Worm (Caenorhabditis elegans): ENCODE measurements around the gene F15A8.1.

F15A8.1 gene

ce11 chrX:4464367-4464766, 23.6 kb downstream of the F15A8.1 start:
- no peak for TF ChIP-seq B0310.2 (tag; optimal IDR thresholded peaks at IDR 0.05)
- no peak for TF ChIP-seq F13C5.2 (tag; optimal IDR thresholded peaks at IDR 0.05)
- no peak for TF ChIP-seq aly-1 (tag; optimal IDR thresholded peaks at IDR 0.05)
- no peak for TF ChIP-seq ets-7 (tag; optimal IDR thresholded peaks at IDR 0.05)
- no peak for TF ChIP-seq ceh-13 (GFP tag; optimal IDR thresholded peaks at IDR 0.05)
- no peak for TF ChIP-seq tbx-37 (GFP tag; conservative IDR thresholded peaks at IDR 0.05)
- TF ChIP-seq pes-1 (GFP tag; IDR thresholded peaks at IDR 0.05) = no peak

ce11 chrX:4466218-4466617, 25.5 kb downstream of the F15A8.1 start, which contains the start of gene nmur-3:
Gene nmur-3, plus strand, starts transcription at chrX:4466518.
- TF ChIP-seq ceh-36 (tag; optimal IDR thresholded peaks at IDR 0.05) = no peak
- no peak for TF ChIP-seq tra-4 (tag; optimal IDR thresholded peaks at IDR 0.05)

ce11 chrX:4469297-4469816, 28.6 kb downstream of the F15A8.1 start, which contains the start of gene asb-2:
Gene asb-2, plus strand, starts transcription at chrX:4469766.
- no peak for TF ChIP-seq B0310.2 (tag; optimal IDR thresholded peaks at IDR 0.05)
- TF ChIP-seq ama-1 (optimal IDR thresholded peaks at IDR 0.05) = no peak
- TF ChIP-seq tra-4 (tag; optimal IDR thresholded peaks at IDR 0.05) = no peak
- peak; percentile 42 for TF ChIP-seq F13C5.2 (tag; optimal IDR thresholded peaks at IDR 0.05)

- TF ChIP-seq pes-1 (GFP tag; IDR thresholded peaks at IDR 0.05) (no peak), ets-7 (tag; optimal IDR thresholded peaks at IDR 0.05) (no peak), B0310.2 (tag; optimal IDR thresholded peaks at IDR 0.05) (no peak), sea-1 (GFP tag; conservative IDR thresholded peaks at IDR 0.05) (no peak), tbx-37 (GFP tag; conservative IDR thresholded peaks at IDR 0.05) (no peak), ceh-13 (GFP tag; optimal IDR thresholded peaks at IDR 0.05) (no peak), hmg-4 (GFP tag; optimal IDR thresholded peaks at IDR 0.05) (no peak), scrt-1 (GFP tag; IDR thresholded peaks at IDR 0.05) (no peak), hmbx-1 (tag; optimal IDR thresholded peaks at IDR 0.05) (no peak), tra-4 (tag; optimal IDR thresholded peaks at IDR 0.05) (no peak), F13C5.2 (tag; optimal IDR thresholded peaks at IDR 0.05) (no peak), ama-1 (optimal IDR thresholded peaks at IDR 0.05) (no peak), flt-1 (GFP tag; IDR thresholded peaks at IDR 0.05) (no peak), hnd-1 (tag; optimal IDR thresholded peaks at IDR 0.05) (no peak)
Observed at ce11 chrX:4478503-4478902, 37.8 kb downstream of the F15A8.1 start.

- TF ChIP-seq hmg-4 (GFP tag; optimal IDR thresholded peaks at IDR 0.05) (no peak), B0310.2 (tag; optimal IDR thresholded peaks at IDR 0.05) (no peak), sea-1 (GFP tag; conservative IDR thresholded peaks at IDR 0.05) (no peak), hmbx-1 (tag; optimal IDR thresholded peaks at IDR 0.05) (no peak), tbx-37 (GFP tag; conservative IDR thresholded peaks at IDR 0.05) (no peak), ceh-13 (GFP tag; optimal IDR thresholded peaks at IDR 0.05) (no peak), flt-1 (GFP tag; IDR thresholded peaks at IDR 0.05) (no peak), aly-1 (tag; optimal IDR thresholded peaks at IDR 0.05) (no peak), hnd-1 (tag; optimal IDR thresholded peaks at IDR 0.05) (no peak), pes-1 (GFP tag; IDR thresholded peaks at IDR 0.05) (no peak), ets-7 (tag; optimal IDR thresholded peaks at IDR 0.05) (no peak), F13C5.2 (tag; optimal IDR thresholded peaks at IDR 0.05) (no peak)
Observed at ce11 chrX:4479960-4480359, 39.2 kb downstream of the F15A8.1 start.

ce11 chrX:4480800-4481199, 40.1 kb downstream of the F15A8.1 start:
- no peak for TF ChIP-seq ets-7 (tag; optimal IDR thresholded peaks at IDR 0.05)

ce11 chrX:4484072-4484471, 43.3 kb downstream of the F15A8.1 start:
- TF ChIP-seq aly-1 (tag; optimal IDR thresholded peaks at IDR 0.05) (no peak), ets-7 (tag; optimal IDR thresholded peaks at IDR 0.05) (no peak), ceh-13 (GFP tag; optimal IDR thresholded peaks at IDR 0.05) (no peak), pes-1 (GFP tag; IDR thresholded peaks at IDR 0.05) (no peak), scrt-1 (GFP tag; IDR thresholded peaks at IDR 0.05) (no peak), ama-1 (optimal IDR thresholded peaks at IDR 0.05) (no peak), B0310.2 (tag; optimal IDR thresholded peaks at IDR 0.05) (no peak), ceh-36 (tag; optimal IDR thresholded peaks at IDR 0.05) (no peak), F13C5.2 (tag; optimal IDR thresholded peaks at IDR 0.05) (no peak), tbx-37 (GFP tag; conservative IDR thresholded peaks at IDR 0.05) (no peak)

ce11 chrX:4488807-4489336, 48.1 kb downstream of the F15A8.1 start, which contains the start of gene ncr-1:
Gene ncr-1, minus strand, starts transcription at chrX:4488857.
- TF ChIP-seq ama-1 (optimal IDR thresholded peaks at IDR 0.05) (no peak), ets-7 (tag; optimal IDR thresholded peaks at IDR 0.05) (no peak), ceh-13 (GFP tag; optimal IDR thresholded peaks at IDR 0.05) (no peak), hmg-4 (GFP tag; optimal IDR thresholded peaks at IDR 0.05) (no peak), aly-1 (tag; optimal IDR thresholded peaks at IDR 0.05) (no peak), flt-1 (GFP tag; IDR thresholded peaks at IDR 0.05) (no peak), hmbx-1 (tag; optimal IDR thresholded peaks at IDR 0.05) (no peak), sea-1 (GFP tag; conservative IDR thresholded peaks at IDR 0.05) (no peak), tbx-11 (GFP tag; IDR thresholded peaks at IDR 0.05) (no peak), ceh-36 (tag; optimal IDR thresholded peaks at IDR 0.05) (no peak), pes-1 (GFP tag; IDR thresholded peaks at IDR 0.05) (no peak), B0310.2 (tag; optimal IDR thresholded peaks at IDR 0.05) (no peak), tra-4 (tag; optimal IDR thresholded peaks at IDR 0.05) (no peak), F13C5.2 (tag; optimal IDR thresholded peaks at IDR 0.05) (no peak), scrt-1 (GFP tag; IDR thresholded peaks at IDR 0.05) (no peak), tbx-37 (GFP tag; conservative IDR thresholded peaks at IDR 0.05) (no peak), hnd-1 (tag; optimal IDR thresholded peaks at IDR 0.05) (no peak)

All from whole organism, early embryonic.